Fruit fly (Drosophila melanogaster) whole organism, embryonic: ENCODE measurements around the gene TwdlK.

Experiments
- Atf-2 ChIP-seq: fragments of 200-800 bp; sonication (Bioruptor generic); optimal IDR thresholded peaks from 2 replicates; lab custom pipeline; 2016; ENCODE audit warnings: missing biosample characterization, missing genetic modification characterization
- BEAF-32 ChIP-seq: fragments of 200-800 bp; sonication (Bioruptor generic); optimal IDR thresholded peaks from 3 replicates; lab custom pipeline; 2017; ENCODE audit warnings: missing biosample characterization, missing genetic modification characterization, mild to moderate bottlenecking, moderate library complexity, missing genetic modification reagents
- CG10274 ChIP-seq: fragments of 200-800 bp; sonication (Bioruptor generic); optimal IDR thresholded peaks from 3 replicates; lab custom pipeline; 2017; ENCODE audit warnings: missing biosample characterization, mild to moderate bottlenecking, missing genetic modification characterization
- CG11456 ChIP-seq: fragments of 200-800 bp; sonication (Bioruptor generic); IDR thresholded peaks from 3 replicates; pipeline ENCODE4 v1.3.6; 2022; ENCODE audit warnings: missing biosample characterization, missing genetic modification characterization
- CG11695 ChIP-seq: fragments of 200-800 bp; sonication (Bioruptor generic); IDR thresholded peaks from 3 replicates; pipeline ENCODE4 v1.3.6; 2022; ENCODE audit warnings: missing biosample characterization, missing genetic modification characterization
- CG12071 ChIP-seq: fragments of 200-800 bp; sonication (Bioruptor generic); optimal IDR thresholded peaks from 3 replicates; lab custom pipeline; 2018; ENCODE audit warnings: missing biosample characterization, mild to moderate bottlenecking, missing genetic modification characterization
- CG13287 ChIP-seq: fragments of 200-800 bp; sonication (Bioruptor generic); IDR thresholded peaks from 2 replicates; pipeline ENCODE4 v1.3.6; 2022; ENCODE audit warnings: missing biosample characterization, missing genetic modification characterization; ENCODE audit not compliant: partially characterized antibody
- CG13894 ChIP-seq: fragments of 200-800 bp; sonication (Bioruptor generic); optimal IDR thresholded peaks from 3 replicates; lab custom pipeline; 2018; ENCODE audit warnings: missing biosample characterization, mild to moderate bottlenecking, missing genetic modification characterization, moderate library complexity
- CG14441 ChIP-seq: fragments of 200-800 bp; sonication (Bioruptor generic); IDR thresholded peaks from 2 replicates; pipeline ENCODE4 v1.3.6; 2022; ENCODE audit warnings: missing biosample characterization, missing genetic modification characterization
- CG1529 ChIP-seq: fragments of 200-800 bp; sonication (Bioruptor generic); optimal IDR thresholded peaks from 3 replicates; lab custom pipeline; 2018; ENCODE audit warnings: missing biosample characterization, missing genetic modification characterization
- CG18011 ChIP-seq: fragments of 200-800 bp; sonication (Bioruptor generic); optimal IDR thresholded peaks from 2 replicates; lab custom pipeline; 2017; ENCODE audit warnings: missing biosample characterization, missing genetic modification characterization, mild to moderate bottlenecking, moderate library complexity, missing genotype
- CG18262 ChIP-seq: fragments of 200-800 bp; optimal IDR thresholded peaks from 3 replicates; lab custom pipeline; 2019; ENCODE audit warnings: missing biosample characterization, mild to moderate bottlenecking, missing genetic modification characterization, moderate library complexity
- CG2120 ChIP-seq: fragments of 200-800 bp; sonication (Bioruptor generic); optimal IDR thresholded peaks from 3 replicates; lab custom pipeline; 2016; ENCODE audit warnings: missing biosample characterization, missing genetic modification characterization
- CG2202 ChIP-seq: fragments of 200-800 bp; sonication (Bioruptor generic); optimal IDR thresholded peaks from 2 replicates; lab custom pipeline; 2018; ENCODE audit warnings: missing biosample characterization, mild to moderate bottlenecking, missing genetic modification characterization
- CG42726 ChIP-seq: fragments of 200-800 bp; sonication (Bioruptor generic); IDR thresholded peaks from 2 replicates; pipeline ENCODE4 v1.3.6; 2022; ENCODE audit warnings: missing biosample characterization, missing genetic modification characterization; ENCODE audit not compliant: partially characterized antibody
- CG6654 ChIP-seq: fragments of 200-800 bp; sonication (Bioruptor generic); optimal IDR thresholded peaks from 2 replicates; lab custom pipeline; 2017; ENCODE audit warnings: missing biosample characterization, mild to moderate bottlenecking, missing genetic modification characterization
- CG6854 ChIP-seq: fragments of 200-800 bp; sonication (Bioruptor generic); optimal IDR thresholded peaks from 3 replicates; lab custom pipeline; 2017; ENCODE audit warnings: missing biosample characterization, mild to moderate bottlenecking, missing genetic modification characterization
- CG8089 ChIP-seq: fragments of 200-800 bp; sonication (Bioruptor generic); optimal IDR thresholded peaks from 3 replicates; lab custom pipeline; 2016; ENCODE audit warnings: missing biosample characterization, missing genetic modification characterization
- CG8388 ChIP-seq: fragments of 200-800 bp; sonication (Bioruptor generic); optimal IDR thresholded peaks from 2 replicates; lab custom pipeline; 2019; ENCODE audit warnings: missing biosample characterization, mild to moderate bottlenecking, missing genetic modification characterization, moderate library complexity
- CG9215 ChIP-seq: fragments of 200-800 bp; sonication (Bioruptor generic); IDR thresholded peaks from 2 replicates; pipeline ENCODE4 v1.3.6; 2022; ENCODE audit warnings: missing biosample characterization, missing genetic modification characterization
- CG9876 ChIP-seq: fragments of 200-800 bp; sonication (Bioruptor generic); optimal IDR thresholded peaks from 2 replicates; lab custom pipeline; 2016; ENCODE audit warnings: missing biosample characterization, missing genetic modification characterization
- GATAe ChIP-seq: fragments of 200-800 bp; sonication (Bioruptor generic); conservative IDR thresholded peaks from 2 replicates; pipeline ENCODE4 v1.3.6; 2022; ENCODE audit warnings: missing biosample characterization, missing genetic modification characterization
- Hr3 ChIP-seq: fragments of 200-800 bp; sonication (Bioruptor generic); optimal IDR thresholded peaks from 3 replicates; lab custom pipeline; 2016; ENCODE audit warnings: missing biosample characterization, missing genetic modification characterization
- Hr78 ChIP-seq, 2 experiments: fragments of 200-800 bp in 1 of 2; fragments of >200 bp in 1 of 2; sonication (Bioruptor generic) in 1 of 2; optimal IDR thresholded peaks; 2 replicates each; lab custom pipeline; 2017 to 2019; ENCODE audit warnings: missing biosample characterization in 2 of 2, missing genetic modification characterization in 2 of 2, mild to moderate bottlenecking in 1 of 2, moderate library complexity in 1 of 2
- Lpt ChIP-seq: fragments of >200 bp; optimal IDR thresholded peaks from 2 replicates; lab custom pipeline; 2018; ENCODE audit warnings: missing biosample characterization, missing genetic modification characterization
- Nf-YA ChIP-seq: fragments of 200-800 bp; sonication (Bioruptor generic); IDR thresholded peaks from 2 replicates; pipeline ENCODE4 v1.3.6; 2022; ENCODE audit warnings: missing biosample characterization, missing genetic modification characterization
- NfI ChIP-seq: fragments of 200-800 bp; sonication (Bioruptor generic); optimal IDR thresholded peaks from 3 replicates; lab custom pipeline; 2018; ENCODE audit warnings: missing biosample characterization, mild to moderate bottlenecking, missing genetic modification characterization, moderate library complexity
- Opbp ChIP-seq: fragments of 200-800 bp; sonication (Bioruptor generic); IDR thresholded peaks from 3 replicates; pipeline ENCODE4 v1.3.6; 2022; ENCODE audit warnings: missing biosample characterization, missing genetic modification characterization; ENCODE audit not compliant: partially characterized antibody
- Pdp1 ChIP-seq, 2 experiments: fragments of 200-800 bp; sonication (Bioruptor generic); optimal IDR thresholded peaks; 3 replicates each; lab custom pipeline; 2016; ENCODE audit warnings: missing biosample characterization in 2 of 2, missing genetic modification characterization in 2 of 2, mild to moderate bottlenecking in 1 of 2, moderate library complexity in 1 of 2
- Ptx1 ChIP-seq: fragments of 200-800 bp; sonication (Bioruptor generic); IDR thresholded peaks from 2 replicates; pipeline ENCODE4 v1.3.6; 2022; ENCODE audit warnings: missing biosample characterization, missing genetic modification characterization
- TFAM ChIP-seq: fragments of 200-800 bp; sonication (Bioruptor generic); optimal IDR thresholded peaks from 2 replicates; lab custom pipeline; 2017; ENCODE audit warnings: missing biosample characterization, missing genetic modification characterization, inconsistent platforms
- ash1 ChIP-seq: fragments of 200-800 bp; sonication (Bioruptor generic); optimal IDR thresholded peaks from 2 replicates; lab custom pipeline; 2018; ENCODE audit warnings: missing biosample characterization, mild to moderate bottlenecking, missing genetic modification characterization
- bigmax ChIP-seq: fragments of 200-800 bp; sonication (Bioruptor generic); optimal IDR thresholded peaks from 2 replicates; lab custom pipeline; 2018; ENCODE audit warnings: missing biosample characterization, mild to moderate bottlenecking, missing genetic modification characterization
- bsh ChIP-seq, 2 experiments: fragments of 200-800 bp; sonication (Bioruptor generic); optimal IDR thresholded peaks; 2 replicates each; lab custom pipeline; 2017 to 2018; ENCODE audit warnings: mild to moderate bottlenecking in 2 of 2, missing biosample characterization in 2 of 2, missing genetic modification characterization in 2 of 2, moderate library complexity in 1 of 2
- cato ChIP-seq: fragments of 200-800 bp; sonication (Bioruptor generic); optimal IDR thresholded peaks from 2 replicates; lab custom pipeline; 2016; ENCODE audit warnings: missing biosample characterization, missing genetic modification characterization, borderline replicate concordance
- dati ChIP-seq: fragments of 200-800 bp; sonication (Bioruptor generic); IDR thresholded peaks from 2 replicates; pipeline ENCODE4 v1.3.6; 2022; ENCODE audit warnings: missing biosample characterization, missing genetic modification characterization
- hb ChIP-seq: fragments of 200-800 bp; sonication (Bioruptor generic); IDR thresholded peaks from 3 replicates; pipeline ENCODE4 v1.3.6; 2022; ENCODE audit warnings: missing biosample characterization, missing genetic modification characterization; ENCODE audit not compliant: partially characterized antibody
- kah ChIP-seq: fragments of 200-800 bp; sonication (Bioruptor generic); optimal IDR thresholded peaks from 2 replicates; lab custom pipeline; 2018; ENCODE audit warnings: missing biosample characterization, mild to moderate bottlenecking, missing genetic modification characterization
- maf-S ChIP-seq: fragments of 200-800 bp; sonication (Bioruptor generic); optimal IDR thresholded peaks from 2 replicates; lab custom pipeline; 2016; ENCODE audit warnings: missing biosample characterization, missing genetic modification characterization
- nau ChIP-seq: fragments of 200-800 bp; sonication (Bioruptor generic); optimal IDR thresholded peaks from 3 replicates; lab custom pipeline; 2017; ENCODE audit warnings: missing biosample characterization, mild to moderate bottlenecking, missing genetic modification characterization, missing genetic modification reagents
- pan ChIP-seq, 4 experiments: fragments of >200 bp in 3 of 4; fragments of 200-800 bp in 1 of 4; sonication (Bioruptor generic) in 1 of 4; optimal IDR thresholded peaks in 3 of 4; IDR thresholded peaks in 1 of 4; 2 replicates each; pipeline versions ENCODE4 v1.3.6 to Lab custom; 2017 to 2022; ENCODE audit warnings: missing biosample characterization in 2 of 4, missing genetic modification characterization in 2 of 4, mixed read lengths in 1 of 4
- ranshi ChIP-seq: fragments of 200-800 bp; sonication (Bioruptor generic); IDR thresholded peaks from 2 replicates; pipeline ENCODE4 v1.3.6; 2022; ENCODE audit warnings: missing biosample characterization, missing genetic modification characterization
- row ChIP-seq: fragments of 200-800 bp; sonication (Bioruptor generic); IDR thresholded peaks from 3 replicates; pipeline ENCODE4 v1.3.6; 2022; ENCODE audit warnings: missing biosample characterization, missing genetic modification characterization
- sd ChIP-seq: fragments of 200-800 bp; sonication (Bioruptor generic); optimal IDR thresholded peaks from 3 replicates; lab custom pipeline; 2018; ENCODE audit warnings: missing biosample characterization, mild to moderate bottlenecking, missing genetic modification characterization, moderate library complexity
- stwl ChIP-seq: fragments of 200-800 bp; sonication (Bioruptor generic); optimal IDR thresholded peaks from 3 replicates; lab custom pipeline; 2018; ENCODE audit warnings: missing biosample characterization, mild to moderate bottlenecking, missing genetic modification characterization, moderate library complexity
- unc-4 ChIP-seq: fragments of 200-800 bp; sonication (Bioruptor generic); IDR thresholded peaks from 2 replicates; pipeline ENCODE4 v1.3.6; 2022; ENCODE audit warnings: missing biosample characterization, missing genetic modification characterization; ENCODE audit not compliant: partially characterized antibody
- zf30C ChIP-seq: fragments of 200-800 bp; sonication (Bioruptor generic); optimal IDR thresholded peaks from 3 replicates; lab custom pipeline; 2018; ENCODE audit warnings: missing biosample characterization, mild to moderate bottlenecking, missing genetic modification characterization

TwdlK gene

dm6 chr3R:26655416-26655945 lies 27.0 kb upstream of the TwdlK start (continued):
- no peak for TF ChIP-seq CG18011 (GFP tag; lab: Kevin White, UChicago)
- TF ChIP-seq CG13287 (GFP tag; lab: Robert Waterston, UW): peak; percentile 9; the same call in 1 of the 2 replicates
- peak; percentile 97 for TF ChIP-seq CG6654 (GFP tag; lab: Kevin White, UChicago)
- peak; percentile 24; the same call in 1 of the 3 replicates for TF ChIP-seq row (GFP tag; lab: Robert Waterston, UW)
- TF ChIP-seq Ptx1 (GFP tag; lab: Robert Waterston, UW): no peak
- TF ChIP-seq CG1529 (GFP tag; lab: Kevin White, UChicago): no peak
- TF ChIP-seq CG2202 (tag; lab: Kevin White, UChicago): no peak
- TF ChIP-seq ranshi: no peak
- peak; percentile 62 for TF ChIP-seq CG13894 (tag; lab: Kevin White, UChicago)
- TF ChIP-seq CG8388 (GFP tag; lab: Kevin White, UChicago): no peak
- TF ChIP-seq NfI (GFP tag; lab: Kevin White, UChicago): no peak

DNA sequence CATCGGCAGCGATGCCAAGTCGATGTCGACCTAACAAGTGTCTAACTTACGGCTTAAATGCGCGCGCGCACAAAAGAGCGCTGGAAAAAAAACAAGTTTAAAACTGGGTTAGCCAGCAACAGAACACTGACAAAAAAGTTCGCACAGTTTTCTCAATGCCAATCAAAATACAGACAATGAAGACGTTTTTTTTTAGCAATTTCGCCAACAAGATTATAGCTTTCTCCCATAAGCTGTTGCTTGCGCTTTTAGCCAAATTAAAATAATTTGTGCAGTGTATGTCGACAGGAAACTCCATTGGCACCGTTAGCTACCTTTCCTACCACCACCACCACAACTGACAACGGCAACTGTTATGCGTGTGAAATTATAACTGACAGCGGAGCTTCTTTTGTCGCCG lies 26.1 kb upstream of the TwdlK start:
- TF ChIP-seq CG2120 (GFP tag; lab: Kevin White, UChicago) (peak; percentile 59), Hr78 (GFP tag; optimal IDR thresholded peaks at IDR 0.05; lab: Kevin White, UChicago) (no peak), stwl (no peak), CG8089 (GFP tag; lab: Kevin White, UChicago) (no peak), CG9876 (GFP tag; lab: Kevin White, UChicago) (no peak), cato (GFP tag; lab: Kevin White, UChicago) (no peak), CG9215 (GFP tag; lab: Robert Waterston, UW) (peak; percentile 12; the same call in 1 of the 2 replicates), hb (GFP tag; lab: Robert Waterston, UW) (no peak), sd (no peak), CG12071 (GFP tag; lab: Kevin White, UChicago) (peak; percentile 21), ash1 (GFP tag; lab: Kevin White, UChicago) (no peak), Nf-YA (GFP tag; lab: Robert Waterston, UW) (peak; percentile 36; the same call in 1 of the 2 replicates), bigmax (GFP tag; lab: Kevin White, UChicago) (no peak), CG11456 (GFP tag; lab: Robert Waterston, UW) (peak; percentile 30; the same call in 1 of the 3 replicates), nau (GFP tag; lab: Kevin White, UChicago) (peak; percentile 47), dati (GFP tag; lab: Robert Waterston, UW) (no peak), CG14441 (peak; percentile 77), Atf-2 (peak; percentile 1), BEAF-32 (no peak), CG18262 (tag; lab: Kevin White, UChicago) (no peak), CG11695 (GFP tag; lab: Robert Waterston, UW) (peak; percentile 55; the same call in 1 of the 3 replicates), pan (optimal IDR thresholded peaks at IDR 0.05; lab: Kevin White, UChicago) (no peak), pan (GFP tag; optimal IDR thresholded peaks at IDR 0.05 in 1 of 2, IDR thresholded peaks at IDR 0.05 in 1 of 2) (peak in 1 of 2 experiments; percentile 79), CG6854 (peak; percentile 43), CG10274 (GFP tag; lab: Kevin White, UChicago) (no peak), kah (no peak), bsh (GFP tag; optimal IDR thresholded peaks at IDR 0.05; lab: Kevin White, UChicago) (no peak), Lpt (GFP tag; lab: Kevin White, UChicago) (no peak), maf-S (GFP tag; lab: Kevin White, UChicago) (peak; percentile 22), GATAe (GFP tag; lab: Robert Waterston, UW) (no peak), Opbp (no peak), unc-4 (GFP tag; lab: Robert Waterston, UW) (no peak), Hr3 (GFP tag; lab: Kevin White, UChicago) (peak; percentile 25), Pdp1 (GFP tag; optimal IDR thresholded peaks at IDR 0.05; lab: Kevin White, UChicago) (peak in 1 of 2 experiments; percentile 39), CG42726 (GFP tag; lab: Robert Waterston, UW) (no peak), TFAM (GFP tag; lab: Kevin White, UChicago) (no peak), zf30C (GFP tag; lab: Kevin White, UChicago) (no peak)
